Worm (Caenorhabditis elegans) whole organism, L2 larva: ENCODE measurements around the gene F31F6.1.

Experiments
- ZK546.5 ChIP-seq: sonication (generic microtip); optimal IDR thresholded peaks from 2 replicates; lab custom pipeline; 2017; ENCODE audit warnings: missing biosample characterization, missing genetic modification characterization
- ama-1 ChIP-seq: fragments of 150-350 bp; optimal IDR thresholded peaks from 2 replicates; lab custom pipeline; 2018; ENCODE audit warnings: inconsistent platforms
- blmp-1 ChIP-seq: sonication (generic microtip); optimal IDR thresholded peaks from 2 replicates; lab custom pipeline; 2017; ENCODE audit warnings: missing genetic modification characterization, mild to moderate bottlenecking, missing compliant biosample characterization, antibody characterized with exemption, moderate library complexity; ENCODE audit not compliant: insufficient read depth
- ceh-16 ChIP-seq: fragments of 150-350 bp; optimal IDR thresholded peaks from 2 replicates; lab custom pipeline; 2014; ENCODE audit warnings: missing biosample characterization, missing genetic modification characterization
- crh-2 ChIP-seq: sonication (generic microtip); optimal IDR thresholded peaks from 2 replicates; lab custom pipeline; 2017; ENCODE audit warnings: missing biosample characterization, missing genetic modification characterization
- elt-1 ChIP-seq: fragments of 150-350 bp; optimal IDR thresholded peaks from 2 replicates; lab custom pipeline; 2014; ENCODE audit warnings: missing biosample characterization, missing genetic modification characterization
- nhr-11 ChIP-seq: fragments of 150-350 bp; optimal IDR thresholded peaks from 2 replicates; lab custom pipeline; 2014; ENCODE audit warnings: missing biosample characterization, missing genetic modification characterization
- nhr-12 ChIP-seq: fragments of 150-350 bp; optimal IDR thresholded peaks from 2 replicates; lab custom pipeline; 2014; ENCODE audit warnings: missing biosample characterization, missing genetic modification characterization
- nhr-25 ChIP-seq: fragments of 150-350 bp; sonication (generic microtip); optimal IDR thresholded peaks from 3 replicates; lab custom pipeline; 2014; ENCODE audit warnings: missing biosample characterization, missing genetic modification characterization
- snpc-4 ChIP-seq: fragments of 150-350 bp; optimal IDR thresholded peaks from 2 replicates; lab custom pipeline; 2014; ENCODE audit warnings: missing biosample characterization, missing genetic modification characterization
- unc-55 ChIP-seq: fragments of 150-350 bp; sonication (generic microtip); optimal IDR thresholded peaks from 3 replicates; lab custom pipeline; 2014; ENCODE audit warnings: missing biosample characterization, missing genetic modification reagents, missing genetic modification characterization
- unc-62 ChIP-seq: fragments of 150-350 bp; optimal IDR thresholded peaks from 2 replicates; lab custom pipeline; 2014; ENCODE audit warnings: missing biosample characterization, missing genetic modification reagents, missing genetic modification characterization
- zag-1 ChIP-seq: fragments of 150-350 bp; optimal IDR thresholded peaks from 2 replicates; lab custom pipeline; 2014; ENCODE audit warnings: missing biosample characterization, missing genetic modification characterization
- ztf-11 ChIP-seq: sonication (generic microtip); optimal IDR thresholded peaks from 2 replicates; lab custom pipeline; 2017; ENCODE audit warnings: missing biosample characterization, missing genetic modification characterization

ce11 chrX:14841030-14841429 lies 27.1 kb downstream of the F31F6.1 start:
- TF ChIP-seq ZK546.5 (tag; lab: Kevin White, UChicago) (peak; percentile 5), blmp-1 (tag; lab: Kevin White, UChicago) (no peak), elt-1 (no peak), ama-1 (peak; percentile 39), nhr-11 (tag; lab: Kevin White, UChicago) (no peak), nhr-12 (tag; lab: Kevin White, UChicago) (no peak), zag-1 (tag; lab: Kevin White, UChicago) (peak; percentile 96), crh-2 (tag; lab: Kevin White, UChicago) (peak; percentile 93), snpc-4 (peak; percentile 57), unc-62 (GFP tag; lab: Kevin White, UChicago) (peak; percentile 5), nhr-25 (tag; lab: Kevin White, UChicago) (peak; percentile 37), ceh-16 (no peak), ztf-11 (no peak), unc-55 (GFP tag; lab: Kevin White, UChicago) (peak; percentile 94)
